Worm (Caenorhabditis elegans) whole organism, L1 larva: Measurements from ENCODE around the gene aqp-3.

Experiments used
- Y116A8C.19 ChIP-seq: sonication (generic microtip); optimal IDR thresholded peaks from 2 replicates; lab custom pipeline; 2016; ENCODE audit warnings: missing compliant biosample characterization, missing genetic modification characterization, borderline replicate concordance
- blmp-1 ChIP-seq: fragments of 150-350 bp; optimal IDR thresholded peaks from 2 replicates; lab custom pipeline; 2014; ENCODE audit warnings: missing biosample characterization, missing genetic modification characterization
- efl-1 ChIP-seq, 4 experiments: fragments of 150-350 bp; optimal IDR thresholded peaks in 3 of 4; peaks in 1 of 4; 1 replicate in 1 of 4; 2 replicates in 3 of 4; lab custom pipeline; 2014; ENCODE audit warnings: missing biosample characterization in 2 of 4, missing genetic modification characterization in 2 of 4, missing genetic modification reagents in 2 of 4
- egl-27 ChIP-seq, 2 experiments: fragments of 150-350 bp in 1 of 2; sonication (generic microtip); optimal IDR thresholded peaks; 3 replicates each; lab custom pipeline; 2017 to 2018; ENCODE audit warnings: missing biosample characterization in 2 of 2, missing genetic modification characterization in 2 of 2, missing genetic modification reagents in 2 of 2
- lir-3 ChIP-seq: sonication (generic microtip); optimal IDR thresholded peaks from 2 replicates; lab custom pipeline; 2016; ENCODE audit warnings: mild to moderate bottlenecking, missing genetic modification characterization, moderate library complexity, missing compliant biosample characterization; ENCODE audit not compliant: poor library complexity
- mep-1 ChIP-seq: fragments of 150-350 bp; optimal IDR thresholded peaks from 2 replicates; lab custom pipeline; 2014; ENCODE audit warnings: missing biosample characterization, missing genetic modification characterization
- nhr-28 ChIP-seq: fragments of 150-350 bp; optimal IDR thresholded peaks from 2 replicates; lab custom pipeline; 2014; ENCODE audit warnings: missing biosample characterization, missing genetic modification characterization
- snpc-4 ChIP-seq: fragments of 150-350 bp; optimal IDR thresholded peaks from 2 replicates; lab custom pipeline; 2014; ENCODE audit warnings: missing biosample characterization, missing genetic modification characterization
- snu-23 ChIP-seq: sonication (generic microtip); optimal IDR thresholded peaks from 2 replicates; lab custom pipeline; 2016; ENCODE audit warnings: missing genetic modification characterization, missing compliant biosample characterization
- sox-4 ChIP-seq: sonication (generic microtip); optimal IDR thresholded peaks from 2 replicates; lab custom pipeline; 2016; ENCODE audit warnings: missing genetic modification characterization, missing compliant biosample characterization
- unc-62 ChIP-seq: fragments of 150-350 bp; optimal IDR thresholded peaks from 2 replicates; lab custom pipeline; 2014; ENCODE audit warnings: missing biosample characterization, missing genetic modification reagents, missing genetic modification characterization

DNA sequence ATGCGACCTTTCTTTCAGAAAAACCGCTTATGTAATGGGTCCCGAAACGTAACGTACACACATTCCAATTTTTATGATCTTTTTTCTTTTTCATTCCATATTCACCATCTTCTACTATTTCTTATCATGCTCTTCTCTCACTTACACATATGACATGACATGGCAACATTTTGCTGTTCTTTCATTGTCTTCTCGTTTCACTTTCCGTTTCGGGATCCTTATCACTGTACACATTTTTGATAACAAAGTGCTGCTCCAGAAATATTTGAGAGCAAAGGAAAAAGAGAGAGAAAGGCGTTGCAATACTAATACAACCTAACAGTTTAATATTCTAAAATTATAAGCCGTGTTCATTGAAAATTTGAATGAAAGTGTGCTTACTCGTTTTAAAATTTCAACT, 4.1 kb upstream of the aqp-3 start:
- no peak for TF ChIP-seq nhr-28 (tag; lab: Kevin White, UChicago)
- peak; percentile 8 for TF ChIP-seq blmp-1 (tag; lab: Kevin White, UChicago)
- TF ChIP-seq sox-4 (tag; lab: Kevin White, UChicago): no peak
- TF ChIP-seq Y116A8C.19 (tag; lab: Kevin White, UChicago): no peak
- TF ChIP-seq egl-27 (tag; optimal IDR thresholded peaks at IDR 0.05; lab: Kevin White, UChicago): no peak
- TF ChIP-seq mep-1: no peak
- TF ChIP-seq unc-62: no peak
- TF ChIP-seq snu-23 (GFP tag; lab: Kevin White, UChicago): no peak
- TF ChIP-seq lir-3 (tag; lab: Kevin White, UChicago): no peak
- no peak for TF ChIP-seq efl-1 (optimal IDR thresholded peaks at IDR 0.05; lab: Kevin White, UChicago)
- peak in 1 of 2 experiments; percentile 83 for TF ChIP-seq efl-1 (GFP tag; optimal IDR thresholded peaks at IDR 0.05 in 1 of 2; lab: Kevin White, UChicago)
- TF ChIP-seq snpc-4 (tag; lab: Kevin White, UChicago): no peak
